Fruit fly (Drosophila melanogaster) whole organism, prepupa: ENCODE measurements around the gene mu2.
A peak's percentile ranks its signal among the peaks of the same experiment; 100 is the strongest.

Experiments used
- CG11294 ChIP-seq: fragments of 200-800 bp; sonication (Bioruptor generic); IDR thresholded peaks from 2 replicates; pipeline ENCODE4 v1.3.6; 2022; ENCODE audit warnings: missing biosample characterization, missing genetic modification characterization
- CG16779 ChIP-seq: fragments of 200-800 bp; sonication (Bioruptor generic); optimal IDR thresholded peaks from 3 replicates; lab custom pipeline; 2017; ENCODE audit warnings: missing biosample characterization, mild to moderate bottlenecking, missing genetic modification characterization
- CG8119 ChIP-seq: fragments of 200-800 bp; sonication (Bioruptor generic); IDR thresholded peaks from 3 replicates; pipeline ENCODE4 v1.3.6; 2022; ENCODE audit warnings: missing biosample characterization, missing genetic modification characterization
- CG8319 ChIP-seq: fragments of 200-800 bp; sonication (Bioruptor generic); optimal IDR thresholded peaks from 3 replicates; lab custom pipeline; 2016; ENCODE audit warnings: missing biosample characterization, missing genetic modification characterization
- Ets96B ChIP-seq: fragments of 200-800 bp; optimal IDR thresholded peaks from 2 replicates; lab custom pipeline; 2019; ENCODE audit warnings: missing biosample characterization, mild to moderate bottlenecking, missing genetic modification characterization, moderate library complexity
- Hr39 ChIP-seq: fragments of 200-800 bp; sonication (Bioruptor generic); optimal IDR thresholded peaks from 2 replicates; lab custom pipeline; 2016; ENCODE audit warnings: missing biosample characterization, missing genetic modification characterization
- Met ChIP-seq: fragments of 200-800 bp; sonication (Bioruptor generic); optimal IDR thresholded peaks from 3 replicates; lab custom pipeline; 2016; ENCODE audit warnings: missing biosample characterization, missing genetic modification characterization
- fd85E ChIP-seq: fragments of 200-800 bp; sonication (Bioruptor generic); optimal IDR thresholded peaks from 3 replicates; lab custom pipeline; 2016; ENCODE audit warnings: missing biosample characterization, missing genetic modification characterization
- pdm3 ChIP-seq: fragments of 200-800 bp; sonication (Bioruptor generic); optimal IDR thresholded peaks from 3 replicates; lab custom pipeline; 2016; ENCODE audit warnings: missing biosample characterization, missing genetic modification characterization

DNA sequence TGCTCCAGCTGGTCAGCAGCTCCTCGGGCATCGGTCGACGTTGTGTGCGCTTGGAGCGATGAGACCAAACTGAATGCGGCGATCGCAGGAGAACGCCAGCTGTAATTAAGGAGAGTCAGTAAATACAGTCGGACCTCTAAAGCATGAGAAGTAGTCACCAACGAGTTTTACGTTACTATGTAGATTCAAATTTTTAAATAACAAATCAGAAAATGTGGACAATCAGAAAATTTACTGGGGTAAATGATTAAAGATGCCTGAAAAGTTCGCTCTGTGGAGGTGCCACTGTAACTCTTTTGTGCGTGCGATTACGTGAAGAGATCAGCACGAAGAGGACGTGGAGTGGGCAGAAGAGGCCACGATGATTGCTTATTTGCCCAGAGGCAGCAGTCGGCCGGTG is 15.7 kb upstream of the mu2 start, which contains the start of gene SCOT:
- TF ChIP-seq CG8119 (GFP tag; lab: Robert Waterston, UW), result peak; percentile 98
- TF ChIP-seq CG8319 (GFP tag; lab: Kevin White, UChicago), result peak; percentile 69
- TF ChIP-seq pdm3 (GFP tag; lab: Kevin White, UChicago), result peak; percentile 97
- peak; percentile 71 for TF ChIP-seq fd85E
- peak; percentile 96 for TF ChIP-seq CG11294 (GFP tag; lab: Robert Waterston, UW)
- peak; percentile 93 for TF ChIP-seq Ets96B (tag; lab: Kevin White, UChicago)
- TF ChIP-seq Met, result peak; percentile 90
- TF ChIP-seq Hr39, result peak; percentile 95
- peak; percentile 90 for TF ChIP-seq CG16779 (tag; lab: Kevin White, UChicago)
